Worm (Caenorhabditis elegans) whole organism, L3 larva: ENCODE measurements around the gene Y75B8A.63.

Experiments
- ama-1 ChIP-seq: fragments of 150-350 bp; optimal IDR thresholded peaks from 2 replicates; lab custom pipeline; 2018
- fkh-10 ChIP-seq: sonication (generic microtip); optimal IDR thresholded peaks from 2 replicates; lab custom pipeline; 2017; ENCODE audit warnings: missing biosample characterization, missing genetic modification reagents, missing genetic modification characterization
- lin-39 ChIP-seq: fragments of 150-350 bp; optimal IDR thresholded peaks from 2 replicates; lab custom pipeline; 2018; ENCODE audit warnings: missing biosample characterization, missing genetic modification reagents, missing genetic modification characterization
- mml-1 ChIP-seq: fragments of 150-350 bp; sonication (generic microtip); optimal IDR thresholded peaks from 3 replicates; lab custom pipeline; 2014; ENCODE audit warnings: missing biosample characterization, missing genetic modification characterization
- nhr-12 ChIP-seq: fragments of 150-350 bp; optimal IDR thresholded peaks from 2 replicates; lab custom pipeline; 2014; ENCODE audit warnings: missing biosample characterization, missing genetic modification characterization

- TF ChIP-seq nhr-12 (tag; lab: Kevin White, UChicago) (no peak), mml-1 (tag; lab: Kevin White, UChicago) (no peak), ama-1 (lab: Kevin White, UChicago) (no peak), fkh-10 (GFP tag; lab: Kevin White, UChicago) (no peak), lin-39 (tag; lab: Kevin White, UChicago) (no peak)
Measured at ce11 chrIII:12373807-12374266, 46.1 kb downstream of the Y75B8A.63 start, which contains the start of gene glrx-5.
